Fruit fly (Drosophila melanogaster) whole organism, pupa: ENCODE measurements around the gene CG15765.

Experiments used
- CG10348 ChIP-seq: fragments of 200-800 bp; sonication (Bioruptor generic); IDR thresholded peaks from 2 replicates; pipeline ENCODE4 v1.3.6; 2022; ENCODE audit warnings: missing biosample characterization, missing genetic modification characterization
- CG12605 ChIP-seq: fragments of 200-800 bp; sonication (Bioruptor generic); IDR thresholded peaks from 2 replicates; pipeline ENCODE4 v1.3.6; 2022; ENCODE audit warnings: missing biosample characterization, missing genetic modification characterization
- CG8159 ChIP-seq: fragments of 200-800 bp; sonication (Bioruptor generic); optimal IDR thresholded peaks from 3 replicates; lab custom pipeline; 2018; ENCODE audit warnings: missing biosample characterization, mild to moderate bottlenecking, missing genetic modification characterization, moderate library complexity
- CG8301 ChIP-seq: fragments of 200-800 bp; sonication (Bioruptor generic); optimal IDR thresholded peaks from 2 replicates; lab custom pipeline; 2018; ENCODE audit warnings: missing biosample characterization, mild to moderate bottlenecking, missing genetic modification characterization

DNA sequence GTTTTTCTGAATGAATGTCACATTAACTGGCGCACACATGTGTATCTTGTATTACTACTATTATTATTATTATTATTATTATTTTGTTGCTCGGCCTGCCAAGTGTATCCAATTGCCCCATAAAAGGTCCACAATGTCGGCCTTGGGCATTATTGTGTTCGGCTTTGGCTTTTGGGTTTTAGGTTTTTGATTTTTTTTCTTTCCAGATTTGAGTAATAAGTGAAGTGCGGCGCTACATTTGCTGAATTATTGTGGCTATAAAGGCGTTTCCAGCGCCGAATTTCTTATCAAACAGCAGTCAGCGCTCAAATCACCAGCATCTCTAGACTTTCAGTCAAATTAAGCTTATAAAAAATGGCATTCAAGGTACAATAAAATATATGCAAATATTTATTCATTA lies 14.0 kb upstream of the CG15765 start, which contains the start of gene Cpr5C:
- TF ChIP-seq CG12605 (no peak), CG8301 (tag; lab: Kevin White, UChicago) (no peak), CG8159 (tag; lab: Kevin White, UChicago) (no peak), CG10348 (no peak)
